Worm (Caenorhabditis elegans) whole organism, L3 larva: ENCODE results near the gene Y54G2A.12.
A peak's percentile ranks its signal among the peaks of the same experiment; 100 is the strongest.

Experiments
- ZK546.5 ChIP-seq: sonication (generic microtip); optimal IDR thresholded peaks from 2 replicates; lab custom pipeline; 2017; ENCODE audit warnings: missing biosample characterization, missing genetic modification characterization
- ama-1 ChIP-seq: fragments of 150-350 bp; optimal IDR thresholded peaks from 2 replicates; lab custom pipeline; 2018
- ceh-82 ChIP-seq: fragments of 150-350 bp; optimal IDR thresholded peaks from 2 replicates; lab custom pipeline; 2014; ENCODE audit warnings: missing biosample characterization, missing genetic modification characterization
- daf-12 ChIP-seq: fragments of 150-350 bp; optimal IDR thresholded peaks from 2 replicates; lab custom pipeline; 2014; ENCODE audit warnings: missing biosample characterization, missing genetic modification reagents, missing genetic modification characterization
- egl-5 ChIP-seq: fragments of 150-350 bp; optimal IDR thresholded peaks from 2 replicates; lab custom pipeline; 2017; ENCODE audit warnings: missing biosample characterization, missing genetic modification reagents, missing genetic modification characterization, inconsistent platforms
- elt-2 ChIP-seq: sonication (generic microtip); optimal IDR thresholded peaks from 2 replicates; lab custom pipeline; 2016; ENCODE audit warnings: missing genetic modification reagents, mild to moderate bottlenecking, missing genetic modification characterization, missing compliant biosample characterization
- eor-1 ChIP-seq, 2 experiments: fragments of 150-350 bp; optimal IDR thresholded peaks; 2 replicates each; lab custom pipeline; 2014 to 2018; ENCODE audit warnings: missing biosample characterization in 2 of 2, missing genetic modification characterization in 2 of 2
- fos-1 ChIP-seq: fragments of 150-350 bp; optimal IDR thresholded peaks from 2 replicates; lab custom pipeline; 2014; ENCODE audit warnings: missing biosample characterization, missing genetic modification characterization
- hmg-11 ChIP-seq: sonication (generic microtip); optimal IDR thresholded peaks from 2 replicates; lab custom pipeline; 2016; ENCODE audit warnings: missing genetic modification characterization, missing compliant biosample characterization
- jun-1 ChIP-seq: fragments of 150-350 bp; optimal IDR thresholded peaks from 2 replicates; lab custom pipeline; 2014; ENCODE audit warnings: missing biosample characterization, missing genetic modification reagents, missing genetic modification characterization
- lin-15B ChIP-seq: fragments of 150-350 bp; optimal IDR thresholded peaks from 2 replicates; lab custom pipeline; 2014; ENCODE audit warnings: missing biosample characterization, missing genetic modification characterization
- lsy-12 ChIP-seq: sonication (generic microtip); optimal IDR thresholded peaks from 2 replicates; lab custom pipeline; 2016; ENCODE audit warnings: mild to moderate bottlenecking, missing genetic modification characterization, missing compliant biosample characterization
- nfya-1 ChIP-seq: sonication (generic microtip); optimal IDR thresholded peaks from 2 replicates; lab custom pipeline; 2017; ENCODE audit warnings: missing genetic modification characterization, mild to moderate bottlenecking, missing compliant biosample characterization, antibody characterized with exemption, moderate library complexity; ENCODE audit not compliant: insufficient read depth
- nhr-23 ChIP-seq: fragments of 150-350 bp; optimal IDR thresholded peaks from 2 replicates; lab custom pipeline; 2014; ENCODE audit warnings: missing biosample characterization, missing genetic modification reagents, missing genetic modification characterization
- nhr-237 ChIP-seq: fragments of 150-350 bp; optimal IDR thresholded peaks from 2 replicates; lab custom pipeline; 2014; ENCODE audit warnings: missing biosample characterization, missing genetic modification characterization
- nhr-25 ChIP-seq: sonication (generic microtip); optimal IDR thresholded peaks from 2 replicates; lab custom pipeline; 2017; ENCODE audit warnings: missing biosample characterization, missing genetic modification characterization
- nhr-43 ChIP-seq: sonication (generic microtip); optimal IDR thresholded peaks from 2 replicates; lab custom pipeline; 2016; ENCODE audit warnings: mild to moderate bottlenecking, missing genetic modification characterization, missing compliant biosample characterization; ENCODE audit not compliant: poor library complexity, severe bottlenecking
- nhr-76 ChIP-seq: fragments of 150-350 bp; sonication (generic microtip); optimal IDR thresholded peaks from 5 replicates; lab custom pipeline; 2014; ENCODE audit warnings: missing biosample characterization, missing genetic modification characterization
- nhr-77 ChIP-seq: fragments of 150-350 bp; optimal IDR thresholded peaks from 2 replicates; lab custom pipeline; 2014; ENCODE audit warnings: missing biosample characterization, missing genetic modification characterization
- pha-4 ChIP-seq: fragments of 150-350 bp; optimal IDR thresholded peaks from 2 replicates; lab custom pipeline; 2014; ENCODE audit warnings: missing biosample characterization, missing genetic modification reagents, missing genetic modification characterization
- pqm-1 ChIP-seq: fragments of 150-350 bp; optimal IDR thresholded peaks from 2 replicates; lab custom pipeline; 2017; ENCODE audit warnings: missing biosample characterization, missing genetic modification characterization, inconsistent platforms
- sea-2 ChIP-seq: fragments of 150-350 bp; sonication (generic microtip); optimal IDR thresholded peaks from 4 replicates; lab custom pipeline; 2014; ENCODE audit warnings: missing biosample characterization, missing genetic modification reagents, missing genetic modification characterization
- skn-1 ChIP-seq: fragments of 150-350 bp; optimal IDR thresholded peaks from 2 replicates; lab custom pipeline; 2014; ENCODE audit warnings: missing biosample characterization, missing genetic modification characterization
- snpc-4 ChIP-seq: fragments of 150-350 bp; optimal IDR thresholded peaks from 2 replicates; lab custom pipeline; 2014; ENCODE audit warnings: missing biosample characterization, missing genetic modification characterization
- ztf-11 ChIP-seq: fragments of 150-350 bp; optimal IDR thresholded peaks from 2 replicates; lab custom pipeline; 2014; ENCODE audit warnings: missing biosample characterization, missing genetic modification characterization

The Y54G2A.12 gene

ce11 chrIV:2774500-2774899 is 8.1 kb downstream of the Y54G2A.12 start (continued):
- TF ChIP-seq nhr-43 (tag; lab: Kevin White, UChicago) (peak; percentile 58), nhr-77 (tag; lab: Kevin White, UChicago) (no peak), pha-4 (tag; lab: Kevin White, UChicago) (peak; percentile 98)

- TF ChIP-seq pqm-1 (tag; lab: Kevin White, UChicago) (no peak), ama-1 (peak; percentile 74), egl-5 (tag; lab: Kevin White, UChicago) (peak; percentile 19), eor-1 (tag; optimal IDR thresholded peaks at IDR 0.05; lab: Kevin White, UChicago) (no peak), nhr-23 (peak; percentile 23), nhr-25 (tag; lab: Kevin White, UChicago) (peak; percentile 27), snpc-4 (tag; lab: Kevin White, UChicago) (peak; percentile 1), pha-4 (tag; lab: Kevin White, UChicago) (peak; percentile 25)
Measured at ce11 chrIV:2773382-2773979, 9.2 kb downstream of the Y54G2A.12 start.

ce11 chrIV:2772209-2772851 is 10.3 kb downstream of the Y54G2A.12 start:
- peak; percentile 29 for TF ChIP-seq ama-1
- no peak for TF ChIP-seq fos-1 (tag; lab: Kevin White, UChicago)
- peak; percentile 36 for TF ChIP-seq nhr-43 (tag; lab: Kevin White, UChicago)
- TF ChIP-seq lsy-12 (tag; lab: Kevin White, UChicago) = peak; percentile 8
- no peak for TF ChIP-seq sea-2 (GFP tag; lab: Kevin White, UChicago)
- TF ChIP-seq skn-1 (tag; lab: Kevin White, UChicago) = no peak
- TF ChIP-seq nhr-25 (tag; lab: Kevin White, UChicago) = peak; percentile 77

- TF ChIP-seq jun-1 (no peak), nhr-76 (no peak), pqm-1 (tag; lab: Kevin White, UChicago) (no peak), nfya-1 (no peak), lsy-12 (tag; lab: Kevin White, UChicago) (no peak), lin-15B (tag; lab: Kevin White, UChicago) (no peak), pha-4 (tag; lab: Kevin White, UChicago) (no peak), fos-1 (tag; lab: Kevin White, UChicago) (no peak), ama-1 (no peak), nhr-23 (no peak), skn-1 (tag; lab: Kevin White, UChicago) (no peak)
Measured at ce11 chrIV:2771692-2772091, 11.0 kb downstream of the Y54G2A.12 start, which contains the start of gene Y54G2A.11. TSS of gene Y54G2A.11 (minus strand) at chrIV:2771792.

- TF ChIP-seq elt-2 (tag; lab: Kevin White, UChicago) (no peak), lsy-12 (tag; lab: Kevin White, UChicago) (peak; percentile 32), daf-12 (tag; lab: Kevin White, UChicago) (no peak), ama-1 (peak; percentile 2)
Measured at ce11 chrIV:2770835-2771234, 11.8 kb downstream of the Y54G2A.12 start.

ce11 chrIV:2770067-2770466 is 12.6 kb downstream of the Y54G2A.12 start:
- TF ChIP-seq elt-2 (tag; lab: Kevin White, UChicago) (no peak), jun-1 (no peak), ZK546.5 (no peak), fos-1 (tag; lab: Kevin White, UChicago) (no peak), nhr-43 (tag; lab: Kevin White, UChicago) (no peak), hmg-11 (no peak), nhr-25 (tag; lab: Kevin White, UChicago) (no peak), ztf-11 (tag; lab: Kevin White, UChicago) (no peak), nhr-237 (tag; lab: Kevin White, UChicago) (no peak), sea-2 (GFP tag; lab: Kevin White, UChicago) (no peak), ceh-82 (tag; lab: Kevin White, UChicago) (no peak)
